Worm (Caenorhabditis elegans): Measurements from ENCODE around the gene cap-2.
A peak's percentile ranks its signal among the peaks of the same experiment; 100 is the strongest.

Gene cap-2

DNA sequence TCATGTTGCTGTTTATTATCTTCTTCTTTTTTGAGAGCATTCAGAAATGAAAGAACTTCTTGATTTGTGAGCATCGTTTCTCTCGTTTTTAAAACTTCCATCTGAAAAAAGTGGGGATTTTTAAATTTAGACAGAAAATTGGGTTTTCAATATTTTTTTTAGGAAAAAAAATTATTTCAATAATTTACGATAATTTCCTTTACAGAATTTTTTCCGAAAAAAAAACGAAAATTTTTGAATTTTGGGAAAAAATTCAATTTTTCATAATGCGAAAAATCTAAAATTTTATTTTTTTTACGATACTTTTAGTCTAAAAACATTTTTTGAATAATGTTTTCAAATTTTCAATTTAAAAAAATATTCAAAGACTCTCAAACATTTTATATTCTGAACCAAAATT lies 11.9 kb upstream of the cap-2 start, which contains the start of gene M106.7:
M106.7 (minus strand) TSS at position 101 of the 400 bp plus-strand sequence.
- no peak for TF ChIP-seq nhr-179 (tag; optimal IDR thresholded peaks at IDR 0.05)
- no peak for TF ChIP-seq gei-17 (GFP tag; optimal IDR thresholded peaks at IDR 0.05)
- TF ChIP-seq repo-1 (tag; optimal IDR thresholded peaks at IDR 0.05), result no peak
- TF ChIP-seq Y95B8A.8 (GFP tag; IDR thresholded peaks at IDR 0.05), result no peak
- TF ChIP-seq die-1 (tag; optimal IDR thresholded peaks at IDR 0.05), result no peak
- TF ChIP-seq T07F8.4 (tag; optimal IDR thresholded peaks at IDR 0.05), result no peak
- no peak for TF ChIP-seq lin-54 (GFP tag; optimal IDR thresholded peaks at IDR 0.05)
- no peak for TF ChIP-seq ztf-18 (tag; optimal IDR thresholded peaks at IDR 0.05)
- TF ChIP-seq tlf-1 (GFP tag; optimal IDR thresholded peaks at IDR 0.05), result no peak
- no peak for TF ChIP-seq snpc-3.4 (tag; optimal IDR thresholded peaks at IDR 0.05)

- TF ChIP-seq nhr-80 (tag; optimal IDR thresholded peaks at IDR 0.05) (peak; percentile 70), nfyb-1 (GFP tag; IDR thresholded peaks at IDR 0.05) (0 out of 2 replicates have a peak, but pooled peaks have one; percentile 13), ekl-4 (GFP tag; IDR thresholded peaks at IDR 0.05) (0 out of 2 replicates have a peak, but pooled peaks have one; percentile 26), sptf-2 (GFP tag; optimal IDR thresholded peaks at IDR 0.05) (no peak), hlh-26 (GFP tag; conservative IDR thresholded peaks at IDR 0.05) (no peak), dox-1 (GFP tag; IDR thresholded peaks at IDR 0.05) (peak; percentile 37; the same call in 1 of the 2 replicates), lin-26 (GFP tag; IDR thresholded peaks at IDR 0.05) (no peak)
Measured at ce11 chrII:10859359-10859758, 9.6 kb upstream of the cap-2 start.

ce11 chrII:10860840-10861239 lies 8.2 kb upstream of the cap-2 start, which contains the start of gene M106.3:
Gene M106.3, minus strand, starts transcription at chrII:10860909.
- TF ChIP-seq atf-7 (tag; optimal IDR thresholded peaks at IDR 0.05) (peak; percentile 11), nhr-80 (tag; optimal IDR thresholded peaks at IDR 0.05) (peak; percentile 94), attf-5 (GFP tag; optimal IDR thresholded peaks at IDR 0.05) (peak; percentile 7), K11D2.4 (GFP tag; IDR thresholded peaks at IDR 0.05) (no peak), dox-1 (GFP tag; IDR thresholded peaks at IDR 0.05) (peak; percentile 61; the same call in 1 of the 2 replicates), cebp-1 (GFP tag; IDR thresholded peaks at IDR 0.05) (no peak), cebp-1 (tag; optimal IDR thresholded peaks at IDR 0.05) (peak; percentile 41)

DNA sequence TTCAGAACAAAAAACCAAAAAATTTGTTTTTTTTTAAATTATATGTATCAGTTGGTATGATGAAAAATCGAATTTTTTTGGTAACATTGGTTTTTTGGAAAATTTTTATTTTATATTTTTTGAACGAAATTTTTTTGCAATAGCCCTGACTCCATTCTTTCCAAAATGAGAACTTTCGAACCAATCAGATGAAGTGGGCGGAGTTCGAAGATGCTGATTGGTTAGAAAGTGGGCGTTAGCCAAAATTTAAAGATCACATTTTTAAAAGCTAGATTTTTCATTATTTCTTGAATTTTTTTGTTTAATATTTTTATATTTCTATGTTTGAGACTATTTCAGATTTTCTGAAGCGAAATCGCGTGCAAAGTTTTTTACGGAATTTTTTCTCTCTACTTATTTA lies 7.7 kb upstream of the cap-2 start:
- TF ChIP-seq lin-54 (GFP tag; optimal IDR thresholded peaks at IDR 0.05), result no peak
- TF ChIP-seq nfyb-1 (GFP tag; IDR thresholded peaks at IDR 0.05), result peak; percentile 80
- no peak for TF ChIP-seq efl-1 (GFP tag; optimal IDR thresholded peaks at IDR 0.05)
- no peak for TF ChIP-seq B0336.3 (GFP tag; IDR thresholded peaks at IDR 0.05)
- TF ChIP-seq unc-130 (GFP tag; optimal IDR thresholded peaks at IDR 0.05), result no peak
- no peak for TF ChIP-seq ztf-26 (tag; optimal IDR thresholded peaks at IDR 0.05)

ce11 chrII:10861723-10862486 lies 7.1 kb upstream of the cap-2 start:
- TF ChIP-seq zim-3 (tag; optimal IDR thresholded peaks at IDR 0.05) (no peak), hsf-1 (GFP tag; IDR thresholded peaks at IDR 0.05) (0 out of 2 replicates have a peak, but pooled peaks have one; percentile 19), Y53F4B.3 (GFP tag; IDR thresholded peaks at IDR 0.05) (no peak), T26A5.8 (tag; optimal IDR thresholded peaks at IDR 0.05) (no peak), let-526 (GFP tag; IDR thresholded peaks at IDR 0.05) (no peak), nhr-120 (GFP tag; IDR thresholded peaks at IDR 0.05) (no peak), somi-1 (GFP tag; optimal IDR thresholded peaks at IDR 0.05) (no peak), hmg-1.2 (GFP tag; IDR thresholded peaks at IDR 0.05) (peak; percentile 16; the same call in 1 of the 2 replicates), lin-35 (GFP tag; optimal IDR thresholded peaks at IDR 0.05) (no peak), ceh-58 (GFP tag; IDR thresholded peaks at IDR 0.05) (no peak), ztf-25 (GFP tag; IDR thresholded peaks at IDR 0.05) (no peak), ama-1 (optimal IDR thresholded peaks at IDR 0.05) (no peak), ama-1 (GFP tag; optimal IDR thresholded peaks at IDR 0.05) (no peak), pha-4 (tag; optimal IDR thresholded peaks at IDR 0.05) (no peak), chd-7 (tag; optimal IDR thresholded peaks at IDR 0.05) (peak; percentile 13), mel-28 (tag; optimal IDR thresholded peaks at IDR 0.05; ENCODE audit: borderline replicate concordance) (no peak), sptf-2 (GFP tag; optimal IDR thresholded peaks at IDR 0.05) (no peak), rpc-1 (optimal IDR thresholded peaks at IDR 0.05) (no peak), rpc-1 (tag; optimal IDR thresholded peaks at IDR 0.05) (no peak)

Measured in whole organism, young adult.